Worm (Caenorhabditis elegans): ENCODE data around the gene mec-3.

DNA sequence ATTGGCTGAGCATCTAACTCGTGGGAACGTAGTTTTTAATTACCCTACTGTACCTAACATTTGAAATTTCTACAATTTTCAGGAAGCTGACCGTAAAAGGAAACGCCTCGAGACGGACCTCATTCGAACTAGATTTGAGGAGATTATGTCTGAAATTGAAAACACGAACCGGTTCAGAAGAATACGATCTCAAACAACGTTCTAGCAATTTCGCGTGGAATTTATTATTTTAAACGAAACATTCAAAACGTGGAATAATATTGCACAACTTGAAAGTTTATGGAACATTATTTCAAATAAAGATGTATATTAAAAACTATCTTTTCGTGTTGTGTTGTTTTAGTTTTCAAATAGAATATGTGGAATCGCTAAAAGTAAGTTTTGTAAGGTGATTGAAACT, 18.2 kb downstream of the mec-3 start, which contains the start of gene F13B12.7:
- TF ChIP-seq ceh-6 (GFP tag; optimal IDR thresholded peaks at IDR 0.05) (no peak), npax-4 (tag; optimal IDR thresholded peaks at IDR 0.05) (no peak), pha-4 (tag; optimal IDR thresholded peaks at IDR 0.05) (no peak), ref-2 (tag; optimal IDR thresholded peaks at IDR 0.05) (no peak), ceh-2 (tag; optimal IDR thresholded peaks at IDR 0.05) (no peak), dve-1 (tag; optimal IDR thresholded peaks at IDR 0.05) (no peak), ceh-31 (tag; optimal IDR thresholded peaks at IDR 0.05) (no peak), unc-55 (GFP tag; optimal IDR thresholded peaks at IDR 0.05) (no peak), elt-4 (tag; optimal IDR thresholded peaks at IDR 0.05) (no peak), elt-2 (tag; optimal IDR thresholded peaks at IDR 0.05) (no peak), tbx-7 (tag; optimal IDR thresholded peaks at IDR 0.05) (no peak)

Data from whole organism, late embryonic.